Worm (Caenorhabditis elegans): ENCODE results near the gene ZK662.5.

Gene ZK662.5

DNA sequence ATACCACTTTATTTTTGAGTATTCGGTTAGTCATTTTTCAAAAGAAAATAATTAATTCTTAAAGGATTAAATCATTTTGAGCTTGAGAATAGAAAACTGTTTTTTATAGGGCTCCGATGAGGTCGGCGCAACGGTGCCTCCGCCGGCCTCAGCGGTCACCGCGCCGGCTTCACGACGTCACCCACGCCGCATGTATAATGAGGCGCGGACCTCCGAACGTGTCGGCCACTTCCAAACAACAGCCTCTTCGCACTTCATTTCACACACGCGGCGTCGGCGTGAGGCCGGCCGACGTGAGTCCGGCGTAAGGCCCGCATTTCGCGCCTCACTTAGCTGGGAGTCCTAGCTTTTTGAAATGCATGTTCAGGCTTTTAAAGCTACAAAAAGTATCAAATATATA is 45.4 kb downstream of the ZK662.5 start:
- TF ChIP-seq T22C8.4 (GFP tag; IDR thresholded peaks at IDR 0.05) (no peak), ztf-29 (GFP tag; IDR thresholded peaks at IDR 0.05) (no peak), flt-1 (GFP tag; IDR thresholded peaks at IDR 0.05) (no peak), cog-1 (tag; optimal IDR thresholded peaks at IDR 0.05) (no peak), tab-1 (GFP tag; IDR thresholded peaks at IDR 0.05) (no peak), ztf-23 (GFP tag; IDR thresholded peaks at IDR 0.05) (no peak), med-1 (GFP tag; optimal IDR thresholded peaks at IDR 0.05; ENCODE audit: insufficient read depth) (no peak), ref-1 (GFP tag; conservative IDR thresholded peaks at IDR 0.05) (no peak), klf-2 (GFP tag; conservative IDR thresholded peaks at IDR 0.05) (no peak)

- TF ChIP-seq tab-1 (GFP tag; IDR thresholded peaks at IDR 0.05), result no peak
- TF ChIP-seq ztf-29 (GFP tag; IDR thresholded peaks at IDR 0.05), result no peak
- TF ChIP-seq ztf-23 (GFP tag; IDR thresholded peaks at IDR 0.05), result no peak
- no peak for TF ChIP-seq cog-1 (tag; optimal IDR thresholded peaks at IDR 0.05)
- TF ChIP-seq flt-1 (GFP tag; IDR thresholded peaks at IDR 0.05), result no peak
- no peak for TF ChIP-seq ref-1 (GFP tag; conservative IDR thresholded peaks at IDR 0.05)
- TF ChIP-seq med-1 (GFP tag; optimal IDR thresholded peaks at IDR 0.05; ENCODE audit: insufficient read depth), result no peak
- no peak for TF ChIP-seq T22C8.4 (GFP tag; IDR thresholded peaks at IDR 0.05)
- TF ChIP-seq klf-2 (GFP tag; conservative IDR thresholded peaks at IDR 0.05), result no peak
Observed at ce11 chrX:15768532-15768931, 47.1 kb downstream of the ZK662.5 start.

- TF ChIP-seq ztf-23 (GFP tag; IDR thresholded peaks at IDR 0.05) (no peak), tab-1 (GFP tag; IDR thresholded peaks at IDR 0.05) (no peak), klf-2 (GFP tag; conservative IDR thresholded peaks at IDR 0.05) (no peak), cog-1 (tag; optimal IDR thresholded peaks at IDR 0.05) (no peak)
Observed at ce11 chrX:15769895-15770559, 48.6 kb downstream of the ZK662.5 start.

- TF ChIP-seq flt-1 (GFP tag; IDR thresholded peaks at IDR 0.05), result no peak
- TF ChIP-seq T22C8.4 (GFP tag; IDR thresholded peaks at IDR 0.05), result no peak
- TF ChIP-seq ref-1 (GFP tag; conservative IDR thresholded peaks at IDR 0.05), result no peak
Observed at ce11 chrX:15770787-15771186, 49.3 kb downstream of the ZK662.5 start.

DNA sequence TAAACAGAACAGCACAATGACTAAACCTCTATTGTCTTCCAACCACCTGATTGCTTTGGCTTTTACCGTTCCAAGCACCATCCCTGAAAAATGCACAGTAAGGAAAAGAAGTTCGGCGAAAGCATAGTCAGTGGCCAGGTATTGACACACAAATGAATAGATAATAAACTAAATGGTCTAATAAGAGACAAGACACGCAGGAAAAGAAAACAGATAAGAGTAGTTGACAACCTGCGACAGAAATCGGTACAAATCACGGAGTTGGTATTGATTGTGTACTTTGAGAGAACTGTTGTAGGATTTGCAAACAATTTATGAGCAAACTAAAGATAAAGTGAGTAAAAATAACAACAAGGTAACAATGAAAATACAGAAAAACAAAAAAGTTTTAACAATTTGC is 50.0 kb downstream of the ZK662.5 start, which contains the start of gene Y7A5A.1:
Gene Y7A5A.1, minus strand, starts transcription at position 83 of the 400 bp plus-strand sequence.
- TF ChIP-seq med-1 (GFP tag; optimal IDR thresholded peaks at IDR 0.05; ENCODE audit: insufficient read depth), result no peak

DNA sequence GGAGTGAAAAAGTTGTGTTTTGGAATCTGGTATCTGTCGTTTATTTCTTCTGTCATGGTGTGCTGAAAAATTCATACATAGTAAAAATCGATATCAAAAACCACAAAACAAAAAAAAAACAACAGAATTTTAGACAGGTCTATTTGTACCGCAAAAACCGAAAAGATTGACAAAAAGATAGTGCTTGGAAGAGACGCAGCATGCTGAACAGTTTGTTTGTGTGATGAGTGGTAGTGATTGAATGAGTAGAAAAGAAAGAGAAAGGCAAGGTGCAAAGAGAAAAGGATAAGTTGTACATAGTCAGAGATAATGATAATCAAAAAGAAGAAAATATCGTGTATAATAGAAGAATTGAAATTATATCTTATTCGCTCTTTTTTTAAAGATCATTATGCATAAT is 51.2 kb downstream of the ZK662.5 start, which contains the start of gene Y7A5A.2:
Gene Y7A5A.2, minus strand, starts transcription at position 62 of the 400 bp plus-strand sequence.
- TF ChIP-seq klf-2 (GFP tag; conservative IDR thresholded peaks at IDR 0.05), result no peak
- no peak for TF ChIP-seq T22C8.4 (GFP tag; IDR thresholded peaks at IDR 0.05)
- TF ChIP-seq ztf-29 (GFP tag; IDR thresholded peaks at IDR 0.05), result no peak
- no peak for TF ChIP-seq flt-1 (GFP tag; IDR thresholded peaks at IDR 0.05)
- no peak for TF ChIP-seq ref-1 (GFP tag; conservative IDR thresholded peaks at IDR 0.05)
- TF ChIP-seq ztf-23 (GFP tag; IDR thresholded peaks at IDR 0.05), result no peak
- TF ChIP-seq cog-1 (tag; optimal IDR thresholded peaks at IDR 0.05), result no peak
- no peak for TF ChIP-seq med-1 (GFP tag; optimal IDR thresholded peaks at IDR 0.05; ENCODE audit: insufficient read depth)
- TF ChIP-seq tab-1 (GFP tag; IDR thresholded peaks at IDR 0.05), result no peak
